Fruit fly (Drosophila melanogaster) whole organism, embryonic: Measurements from ENCODE around the gene Efhc1.1.

Experiments used
- ATbp ChIP-seq: fragments of 200-800 bp; sonication (Bioruptor generic); optimal IDR thresholded peaks from 2 replicates; lab custom pipeline; 2017; ENCODE audit warnings: missing biosample characterization, mild to moderate bottlenecking, missing genetic modification characterization, missing genetic modification reagents
- CG1233 ChIP-seq: fragments of 200-800 bp; sonication (Bioruptor generic); optimal IDR thresholded peaks from 4 replicates; lab custom pipeline; 2018; ENCODE audit warnings: missing biosample characterization, mild to moderate bottlenecking, missing genetic modification characterization
- CG14014 ChIP-seq: fragments of 200-800 bp; sonication (Bioruptor generic); IDR thresholded peaks from 2 replicates; pipeline ENCODE4 v1.3.6; 2022; ENCODE audit warnings: missing biosample characterization, missing genetic modification characterization
- CG14050 ChIP-seq: fragments of 200-800 bp; sonication (Bioruptor generic); IDR thresholded peaks from 3 replicates; pipeline ENCODE4 v1.3.6; 2022; ENCODE audit warnings: missing biosample characterization, missing genetic modification characterization
- CG14710 ChIP-seq: fragments of 200-800 bp; sonication (Bioruptor generic); optimal IDR thresholded peaks from 3 replicates; lab custom pipeline; 2019; ENCODE audit warnings: missing biosample characterization, mild to moderate bottlenecking, missing genetic modification characterization, moderate library complexity
- CG30020 ChIP-seq: fragments of 200-800 bp; optimal IDR thresholded peaks from 2 replicates; lab custom pipeline; 2019; ENCODE audit warnings: missing biosample characterization, mild to moderate bottlenecking, missing genetic modification characterization, moderate library complexity
- CG3163 ChIP-seq: fragments of 200-800 bp; sonication (Bioruptor generic); optimal IDR thresholded peaks from 3 replicates; lab custom pipeline; 2016; ENCODE audit warnings: missing biosample characterization, missing genetic modification characterization
- CG32767 ChIP-seq: fragments of 200-800 bp; sonication (Bioruptor generic); IDR thresholded peaks from 2 replicates; pipeline ENCODE4 v1.3.6; 2022; ENCODE audit warnings: missing biosample characterization, missing genetic modification characterization
- CG5245 ChIP-seq: fragments of 200-800 bp; sonication (Bioruptor generic); optimal IDR thresholded peaks from 3 replicates; lab custom pipeline; 2016; ENCODE audit warnings: missing biosample characterization, missing genetic modification characterization
- CG6654 ChIP-seq: fragments of 200-800 bp; sonication (Bioruptor generic); optimal IDR thresholded peaks from 2 replicates; lab custom pipeline; 2017; ENCODE audit warnings: missing biosample characterization, mild to moderate bottlenecking, missing genetic modification characterization
- CG7987 ChIP-seq: fragments of 200-800 bp; sonication (Bioruptor generic); optimal IDR thresholded peaks from 2 replicates; lab custom pipeline; 2018; ENCODE audit warnings: missing biosample characterization, mild to moderate bottlenecking, missing genetic modification characterization, moderate library complexity
- CG8281 ChIP-seq: fragments of 200-800 bp; sonication (Bioruptor generic); optimal IDR thresholded peaks from 2 replicates; lab custom pipeline; 2018; ENCODE audit warnings: missing biosample characterization, mild to moderate bottlenecking, missing genetic modification characterization, moderate library complexity
- CG8765 ChIP-seq: fragments of 200-800 bp; sonication (Bioruptor generic); IDR thresholded peaks from 2 replicates; pipeline ENCODE4 v1.3.6; 2022; ENCODE audit warnings: missing biosample characterization, missing genetic modification characterization
- CG9609 ChIP-seq: fragments of 200-800 bp; sonication (Bioruptor generic); optimal IDR thresholded peaks from 3 replicates; lab custom pipeline; 2016; ENCODE audit warnings: missing biosample characterization, missing genetic modification characterization
- CG9797 ChIP-seq: fragments of 200-800 bp; sonication (Bioruptor generic); optimal IDR thresholded peaks from 3 replicates; lab custom pipeline; 2018; ENCODE audit warnings: missing biosample characterization, mild to moderate bottlenecking, missing genetic modification characterization
- D19A ChIP-seq: fragments of 200-800 bp; optimal IDR thresholded peaks from 3 replicates; lab custom pipeline; 2019; ENCODE audit warnings: missing biosample characterization, mild to moderate bottlenecking, missing genetic modification characterization, moderate library complexity
- Dp ChIP-seq: fragments of 200-800 bp; sonication (Bioruptor generic); optimal IDR thresholded peaks from 2 replicates; lab custom pipeline; 2018; ENCODE audit warnings: missing biosample characterization, mild to moderate bottlenecking, missing genetic modification characterization, moderate library complexity
- E2f2 ChIP-seq: fragments of 200-800 bp; sonication (Bioruptor generic); IDR thresholded peaks from 2 replicates; pipeline ENCODE4 v1.3.6; 2022; ENCODE audit warnings: missing biosample characterization, missing genetic modification characterization
- Hr78 ChIP-seq, 2 experiments: fragments of 200-800 bp in 1 of 2; fragments of >200 bp in 1 of 2; sonication (Bioruptor generic) in 1 of 2; optimal IDR thresholded peaks; 2 replicates each; lab custom pipeline; 2017 to 2019; ENCODE audit warnings: missing biosample characterization in 2 of 2, missing genetic modification characterization in 2 of 2, mild to moderate bottlenecking in 1 of 2, moderate library complexity in 1 of 2
- Mad ChIP-seq: fragments of 200-800 bp; sonication (Bioruptor generic); optimal IDR thresholded peaks from 2 replicates; lab custom pipeline; 2016; ENCODE audit warnings: missing biosample characterization, missing genetic modification characterization
- NFAT ChIP-seq: fragments of 200-800 bp; sonication (Bioruptor generic); IDR thresholded peaks from 2 replicates; pipeline ENCODE4 v1.3.6; 2022; ENCODE audit warnings: missing biosample characterization, missing genetic modification characterization
- Opbp ChIP-seq: fragments of 200-800 bp; sonication (Bioruptor generic); IDR thresholded peaks from 3 replicates; pipeline ENCODE4 v1.3.6; 2022; ENCODE audit warnings: missing biosample characterization, missing genetic modification characterization; ENCODE audit not compliant: partially characterized antibody
- Ssrp ChIP-seq: fragments of 200-800 bp; sonication (Bioruptor generic); optimal IDR thresholded peaks from 2 replicates; lab custom pipeline; 2018; ENCODE audit warnings: missing biosample characterization, mild to moderate bottlenecking, missing genetic modification characterization, moderate library complexity
- abd-A ChIP-seq: fragments of 200-800 bp; sonication (Bioruptor generic); optimal IDR thresholded peaks from 3 replicates; lab custom pipeline; 2019; ENCODE audit warnings: missing biosample characterization, mild to moderate bottlenecking, missing genetic modification characterization, moderate library complexity
- chif ChIP-seq, 2 experiments: fragments of 200-800 bp; sonication (Bioruptor generic); optimal IDR thresholded peaks; 3 replicates each; lab custom pipeline; 2016; ENCODE audit warnings: missing biosample characterization in 2 of 2, missing genetic modification characterization in 2 of 2
- fd96Cb ChIP-seq: fragments of 200-800 bp; sonication (Bioruptor generic); optimal IDR thresholded peaks from 2 replicates; lab custom pipeline; 2018; ENCODE audit warnings: missing biosample characterization, mild to moderate bottlenecking, missing genetic modification characterization, moderate library complexity
- gfzf ChIP-seq: fragments of 200-800 bp; sonication (Bioruptor generic); optimal IDR thresholded peaks from 2 replicates; lab custom pipeline; 2016; ENCODE audit warnings: missing biosample characterization, mild to moderate bottlenecking, missing genetic modification characterization, moderate library complexity
- gro ChIP-seq: fragments of 200-800 bp; sonication (Bioruptor generic); optimal IDR thresholded peaks from 2 replicates; lab custom pipeline; 2016; ENCODE audit warnings: missing biosample characterization, missing genetic modification characterization
- kni ChIP-seq: fragments of 200-800 bp; sonication (Bioruptor generic); optimal IDR thresholded peaks from 3 replicates; lab custom pipeline; 2017; ENCODE audit warnings: mild to moderate bottlenecking, missing biosample characterization, missing genetic modification reagents, missing genetic modification characterization
- nau ChIP-seq: fragments of 200-800 bp; sonication (Bioruptor generic); optimal IDR thresholded peaks from 3 replicates; lab custom pipeline; 2017; ENCODE audit warnings: missing biosample characterization, mild to moderate bottlenecking, missing genetic modification characterization, missing genetic modification reagents
- otp ChIP-seq: fragments of 200-800 bp; sonication (Bioruptor generic); IDR thresholded peaks from 3 replicates; pipeline ENCODE4, ENCODE4 v1.3.6; 2022; ENCODE audit warnings: missing biosample characterization, missing genetic modification characterization
- pfk ChIP-seq: fragments of 200-800 bp; sonication (Bioruptor generic); optimal IDR thresholded peaks from 2 replicates; lab custom pipeline; 2018; ENCODE audit warnings: missing biosample characterization, mild to moderate bottlenecking, missing genetic modification characterization, moderate library complexity
- pum ChIP-seq: fragments of 200-800 bp; sonication (Bioruptor generic); optimal IDR thresholded peaks from 2 replicates; lab custom pipeline; 2016; ENCODE audit warnings: missing biosample characterization, missing genetic modification characterization
- pzg ChIP-seq: fragments of 200-800 bp; sonication (Bioruptor generic); optimal IDR thresholded peaks from 3 replicates; lab custom pipeline; 2018; ENCODE audit warnings: missing biosample characterization, mild to moderate bottlenecking, missing genetic modification characterization, moderate library complexity
- slou ChIP-seq: fragments of 200-800 bp; sonication (Bioruptor generic); optimal IDR thresholded peaks from 3 replicates; lab custom pipeline; 2016; ENCODE audit warnings: missing biosample characterization, missing genetic modification characterization
- sob ChIP-seq: fragments of 200-800 bp; sonication (Bioruptor generic); IDR thresholded peaks from 2 replicates; pipeline ENCODE4 v1.3.6; 2022; ENCODE audit warnings: missing biosample characterization, missing genetic modification characterization
- tup ChIP-seq: fragments of 200-800 bp; sonication (Bioruptor generic); optimal IDR thresholded peaks from 2 replicates; lab custom pipeline; 2016; ENCODE audit warnings: missing biosample characterization, mild to moderate bottlenecking, missing genetic modification characterization, moderate library complexity
- wdn ChIP-seq: fragments of 200-800 bp; sonication (Bioruptor generic); IDR thresholded peaks from 2 replicates; pipeline ENCODE4 v1.3.6; 2022; ENCODE audit warnings: missing biosample characterization, missing genetic modification characterization
- zfh2 ChIP-seq: fragments of 200-800 bp; sonication (Bioruptor generic); optimal IDR thresholded peaks from 2 replicates; lab custom pipeline; 2016; ENCODE audit warnings: missing biosample characterization, missing genetic modification characterization

The Efhc1.1 gene

DNA sequence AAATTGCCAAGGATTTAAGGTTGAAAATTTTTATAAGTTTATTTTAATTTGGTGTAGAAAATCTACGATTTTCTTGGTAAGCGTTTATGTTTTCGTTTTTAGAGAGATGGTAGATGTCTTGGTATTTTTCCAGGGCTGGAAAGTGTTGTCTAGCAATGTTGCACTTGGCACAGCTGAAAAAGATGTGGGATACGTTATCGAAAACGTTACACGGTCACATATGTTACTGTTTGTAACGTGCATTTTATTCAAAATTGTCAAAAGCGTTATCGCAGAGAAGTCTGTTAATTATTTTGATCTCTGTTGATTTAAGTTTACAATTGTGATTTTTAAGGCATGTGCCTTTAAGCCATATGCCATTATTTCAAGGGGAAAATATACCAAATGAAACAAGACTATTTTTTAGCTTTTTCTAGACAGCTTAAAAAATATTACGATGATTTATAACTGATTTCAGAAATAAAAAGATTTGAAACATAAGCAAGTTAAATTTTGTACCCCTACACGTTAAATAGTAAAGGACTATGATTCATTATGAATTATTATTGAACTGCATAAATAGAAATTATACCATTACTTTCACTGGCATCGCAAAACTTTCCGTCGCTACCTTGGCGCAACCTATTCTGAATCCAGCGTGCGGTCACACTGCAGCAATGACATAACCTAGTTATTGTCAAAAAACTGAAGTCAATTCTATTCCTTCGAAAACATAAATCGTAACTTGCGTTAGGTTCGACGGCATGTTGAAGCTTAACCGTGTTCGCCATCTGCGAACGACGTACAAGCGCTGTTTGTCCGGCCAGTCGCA lies 2.1 kb upstream of the Efhc1.1 start, which contains the start of the genes Paf-AHalpha and mRpS30 (continued):
- TF ChIP-seq CG14050 (GFP tag; lab: Robert Waterston, UW): no peak
- TF ChIP-seq wdn (GFP tag; lab: Robert Waterston, UW): no peak
- TF ChIP-seq CG5245 (GFP tag; lab: Kevin White, UChicago): no peak
- peak; percentile 26; the same call in 1 of the 2 replicates for TF ChIP-seq E2f2 (GFP tag; lab: Robert Waterston, UW)
- TF ChIP-seq Opbp (GFP tag; lab: Robert Waterston, UW): peak; percentile 18; the same call in 1 of the 3 replicates
- TF ChIP-seq CG1233 (GFP tag; lab: Kevin White, UChicago): no peak

DNA sequence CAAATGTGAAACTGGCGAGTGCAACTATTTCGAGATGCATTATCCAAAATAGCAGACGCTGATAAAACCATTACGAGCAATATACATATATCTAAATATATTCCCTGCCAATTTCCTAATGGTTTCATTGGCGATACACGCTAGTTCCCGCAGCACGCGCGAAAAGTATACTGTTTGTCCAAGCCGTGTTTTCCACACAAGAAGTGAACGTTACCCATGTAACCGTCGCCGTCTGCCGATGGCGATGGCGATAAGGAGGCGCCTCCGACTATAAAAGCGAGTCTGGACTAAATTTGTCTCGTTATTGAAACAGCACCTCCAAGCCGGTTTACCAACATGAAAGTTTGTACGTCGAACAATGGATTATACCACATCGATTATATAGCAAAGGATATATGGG lies 4.7 kb downstream of the Efhc1.1 start, which contains the start of gene CG43673:
Gene CG43673, plus strand, starts transcription at position 301 of the 400 bp plus-strand sequence.
- TF ChIP-seq tup (GFP tag; lab: Kevin White, UChicago) (no peak), Hr78 (GFP tag; optimal IDR thresholded peaks at IDR 0.05; lab: Kevin White, UChicago) (no peak), CG6654 (GFP tag; lab: Kevin White, UChicago) (no peak), CG8281 (tag; lab: Kevin White, UChicago) (no peak), nau (no peak), CG14710 (tag; lab: Kevin White, UChicago) (no peak), ATbp (GFP tag; lab: Kevin White, UChicago) (no peak)

DNA sequence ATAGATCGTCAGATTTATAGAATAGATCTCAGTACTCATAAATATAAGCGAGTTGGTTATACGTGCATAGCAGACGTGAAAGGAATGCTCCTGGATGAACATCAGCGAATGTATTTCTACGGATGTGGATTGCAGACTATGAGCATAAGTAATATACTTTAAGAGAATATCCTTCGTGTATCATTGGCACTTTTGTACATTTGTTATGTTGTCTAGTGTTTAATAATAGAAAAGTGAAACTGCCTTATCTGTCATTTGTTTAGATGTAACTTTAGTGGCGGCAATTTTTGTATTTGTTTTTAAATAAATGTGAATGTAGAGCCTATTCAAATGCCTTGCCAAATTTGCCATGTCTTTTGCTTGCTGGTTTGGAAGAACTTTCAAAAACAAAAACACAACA lies 10.8 kb downstream of the Efhc1.1 start, which contains the start of gene CG43672:
Gene CG43672, plus strand, starts transcription at position 301 of the 400 bp plus-strand sequence.
- TF ChIP-seq chif (GFP tag; optimal IDR thresholded peaks at IDR 0.05; lab: Kevin White, UChicago) (no peak), CG7987 (GFP tag; lab: Kevin White, UChicago) (no peak), CG32767 (GFP tag; lab: Robert Waterston, UW) (no peak), CG9609 (GFP tag; lab: Kevin White, UChicago) (no peak), fd96Cb (tag; lab: Kevin White, UChicago) (no peak), zfh2 (GFP tag; lab: Kevin White, UChicago) (no peak), otp (GFP tag; lab: Robert Waterston, UW) (no peak), Ssrp (tag; lab: Kevin White, UChicago) (no peak), abd-A (tag; lab: Kevin White, UChicago) (no peak), sob (GFP tag; lab: Robert Waterston, UW) (no peak), slou (GFP tag; lab: Kevin White, UChicago) (no peak), Mad (GFP tag; lab: Kevin White, UChicago) (no peak), CG3163 (GFP tag; lab: Kevin White, UChicago) (no peak), kni (GFP tag; lab: Kevin White, UChicago) (no peak), NFAT (GFP tag; lab: Robert Waterston, UW) (no peak), gro (no peak)

DNA sequence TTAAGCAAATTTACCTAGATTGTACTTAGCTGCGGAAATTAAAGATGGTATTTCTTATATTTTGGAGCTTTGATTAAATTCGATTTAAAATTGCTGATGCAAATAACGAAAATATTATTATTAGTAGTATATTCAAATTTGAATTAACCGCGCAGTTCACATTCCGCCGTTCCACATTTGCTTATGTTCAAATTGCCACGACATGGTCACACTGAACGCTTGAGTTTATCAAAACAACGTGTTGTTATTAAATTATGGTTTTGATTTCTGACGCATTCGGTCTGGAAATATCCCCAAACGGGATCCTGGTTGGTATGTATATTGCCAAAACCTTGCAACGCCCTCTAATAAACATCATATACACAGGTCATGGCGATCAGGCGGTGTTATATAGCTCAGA lies 14.1 kb downstream of the Efhc1.1 start, which contains the start of gene CG33172:
Gene CG33172, plus strand, starts transcription at position 208 of the 400 bp plus-strand sequence.
- TF ChIP-seq CG9797 (GFP tag; lab: Kevin White, UChicago) (peak; percentile 56), E2f2 (GFP tag; lab: Robert Waterston, UW) (peak; percentile 86), CG8765 (GFP tag; lab: Robert Waterston, UW) (no peak), pfk (GFP tag; lab: Kevin White, UChicago) (peak; percentile 93), gfzf (GFP tag; lab: Kevin White, UChicago) (peak; percentile 52), Dp (GFP tag; lab: Kevin White, UChicago) (peak; percentile 77), CG14014 (GFP tag; lab: Robert Waterston, UW) (no peak), pum (GFP tag; lab: Kevin White, UChicago) (no peak), pzg (GFP tag; lab: Kevin White, UChicago) (peak; percentile 33), CG30020 (tag; lab: Kevin White, UChicago) (peak; percentile 59), D19A (no peak)
